Worm (Caenorhabditis elegans): ENCODE measurements around the gene rcan-1.

ce11 chrIII:5674196-5674595 lies 9.7 kb downstream of the rcan-1 start:
- no peak for TF ChIP-seq elt-1 (tag; optimal IDR thresholded peaks at IDR 0.05)
- TF ChIP-seq nhr-25 (tag; optimal IDR thresholded peaks at IDR 0.05): no peak
- TF ChIP-seq skn-1 (tag; optimal IDR thresholded peaks at IDR 0.05): no peak
- no peak for TF ChIP-seq ama-1 (optimal IDR thresholded peaks at IDR 0.05)
- no peak for TF ChIP-seq ztf-4 (tag; optimal IDR thresholded peaks at IDR 0.05)
- no peak for TF ChIP-seq lin-13 (GFP tag; optimal IDR thresholded peaks at IDR 0.05)
- no peak for TF ChIP-seq ceh-82 (tag; optimal IDR thresholded peaks at IDR 0.05)
- TF ChIP-seq unc-62 (GFP tag; optimal IDR thresholded peaks at IDR 0.05): no peak
- no peak for TF ChIP-seq Y55F3AM.14 (GFP tag; optimal IDR thresholded peaks at IDR 0.05)
- TF ChIP-seq R02D3.7 (tag; optimal IDR thresholded peaks at IDR 0.05): no peak
- TF ChIP-seq ztf-11 (tag; optimal IDR thresholded peaks at IDR 0.05): no peak
- no peak for TF ChIP-seq nhr-6 (tag; optimal IDR thresholded peaks at IDR 0.05)

All from whole organism, L2 larva.